Fruit fly (Drosophila melanogaster) S2 (cell line): ENCODE measurements around the gene Tfb5.

ENCODE experiments used
- CG8478 ChIP-seq: fragments of >200 bp; optimal IDR thresholded peaks from 2 replicates; lab custom pipeline; 2018
- CTCF ChIP-seq, 2 experiments: fragments of >200 bp; optimal IDR thresholded peaks; 2 replicates each; lab custom pipeline; 2018

dm6 chr2L:5020479-5020878 lies 9.8 kb upstream of the Tfb5 start:
- TF ChIP-seq CTCF (optimal IDR thresholded peaks at IDR 0.05; lab: Kevin White, UChicago) (no peak), CG8478 (no peak)
